Fruit fly (Drosophila melanogaster): ENCODE measurements around the gene Galphaf.
A peak's percentile ranks its signal among the peaks of the same experiment; 100 is the strongest.

Galphaf gene

dm6 chr3L:16708738-16709350 lies 41.1 kb upstream of the Galphaf start (continued):
- TF ChIP-seq exex (tag; optimal IDR thresholded peaks at IDR 0.05): peak; percentile 41
- no peak for TF ChIP-seq CG14050 (GFP tag; IDR thresholded peaks at IDR 0.05)
- no peak for TF ChIP-seq Hey (tag; optimal IDR thresholded peaks at IDR 0.05)
- TF ChIP-seq Med (GFP tag): peak; percentile 75
- no peak for TF ChIP-seq crp (GFP tag; optimal IDR thresholded peaks at IDR 0.05)
- TF ChIP-seq Bgb (GFP tag; IDR thresholded peaks at IDR 0.05; ENCODE audit: partially characterized antibody): no peak
- peak; percentile 20 for TF ChIP-seq lab (GFP tag; optimal IDR thresholded peaks at IDR 0.05)
- no peak for TF ChIP-seq CkIIα-i1 (GFP tag; IDR thresholded peaks at IDR 0.05)
- no peak for TF ChIP-seq Neu2 (GFP tag; optimal IDR thresholded peaks at IDR 0.05; ENCODE audit: borderline replicate concordance)
- TF ChIP-seq dpn (GFP tag; optimal IDR thresholded peaks at IDR 0.05): no peak
- no peak for TF ChIP-seq crc (GFP tag; optimal IDR thresholded peaks at IDR 0.05)
- TF ChIP-seq CG3065 (GFP tag; optimal IDR thresholded peaks at IDR 0.05): no peak
- TF ChIP-seq ATbp (GFP tag; optimal IDR thresholded peaks at IDR 0.05): no peak
- TF ChIP-seq CG6689 (GFP tag; IDR thresholded peaks at IDR 0.05): no peak
- no peak for TF ChIP-seq org-1 (GFP tag; optimal IDR thresholded peaks at IDR 0.05)
- TF ChIP-seq ftz-f1 (GFP tag; optimal IDR thresholded peaks at IDR 0.05): peak; percentile 14
- no peak for TF ChIP-seq CoRest (tag; optimal IDR thresholded peaks at IDR 0.05)
- peak; percentile 82 for TF ChIP-seq pros (GFP tag; optimal IDR thresholded peaks at IDR 0.05)
- no peak for TF ChIP-seq caup (GFP tag; optimal IDR thresholded peaks at IDR 0.05; ENCODE audit: severe bottlenecking)
- TF ChIP-seq CG10543 (GFP tag; optimal IDR thresholded peaks at IDR 0.05): peak; percentile 22
- peak; percentile 82 for TF ChIP-seq sug (tag; optimal IDR thresholded peaks at IDR 0.05)
- TF ChIP-seq trh (GFP tag; optimal IDR thresholded peaks at IDR 0.05): no peak
- no peak for TF ChIP-seq CG12104 (GFP tag; optimal IDR thresholded peaks at IDR 0.05)
- TF ChIP-seq cwo (GFP tag; optimal IDR thresholded peaks at IDR 0.05): peak; percentile 29
- TF ChIP-seq CG15514 (GFP tag; optimal IDR thresholded peaks at IDR 0.05): peak; percentile 10
- TF ChIP-seq Optix (GFP tag; IDR thresholded peaks at IDR 0.05): 0 out of 3 replicates have a peak, but pooled peaks have one; percentile 20
- TF ChIP-seq unc-4 (GFP tag; IDR thresholded peaks at IDR 0.05; ENCODE audit: partially characterized antibody): no peak
- TF ChIP-seq bbx (GFP tag; IDR thresholded peaks at IDR 0.05; ENCODE audit: partially characterized antibody): no peak
- no peak for TF ChIP-seq B-H1 (GFP tag; IDR thresholded peaks at IDR 0.05)
- no peak for TF ChIP-seq BtbVII (GFP tag; optimal IDR thresholded peaks at IDR 0.05)
- TF ChIP-seq pum (GFP tag; optimal IDR thresholded peaks at IDR 0.05): no peak
- no peak for TF ChIP-seq CG12744 (GFP tag; optimal IDR thresholded peaks at IDR 0.05)
- TF ChIP-seq Pdp1 (GFP tag; optimal IDR thresholded peaks at IDR 0.05): peak in 1 of 2 experiments; percentile 4
- TF ChIP-seq CG11504 (tag; optimal IDR thresholded peaks at IDR 0.05): no peak
- no peak for TF ChIP-seq shn (GFP tag; optimal IDR thresholded peaks at IDR 0.05)
- TF ChIP-seq CG15601 (tag; optimal IDR thresholded peaks at IDR 0.05): no peak
- TF ChIP-seq CG17186 (GFP tag; optimal IDR thresholded peaks at IDR 0.05): no peak
- no peak for TF ChIP-seq CG7963 (GFP tag; IDR thresholded peaks at IDR 0.05; ENCODE audit: partially characterized antibody)
- no peak for TF ChIP-seq sima (GFP tag; optimal IDR thresholded peaks at IDR 0.05)
- TF ChIP-seq chinmo (GFP tag; IDR thresholded peaks at IDR 0.05; ENCODE audit: partially characterized antibody): peak; percentile 56; the same call in 2 of the 4 replicates
- TF ChIP-seq CG33213 (GFP tag; optimal IDR thresholded peaks at IDR 0.05): peak; percentile 11
- no peak for TF ChIP-seq Dip3 (GFP tag; optimal IDR thresholded peaks at IDR 0.05)
- TF ChIP-seq CG10979 (tag; optimal IDR thresholded peaks at IDR 0.05): no peak
- TF ChIP-seq pnt (GFP tag; optimal IDR thresholded peaks at IDR 0.05): no peak
- TF ChIP-seq Drgx (GFP tag; IDR thresholded peaks at IDR 0.05): no peak
- TF ChIP-seq kni (GFP tag; optimal IDR thresholded peaks at IDR 0.05): no peak
- TF ChIP-seq CG17612 (GFP tag; IDR thresholded peaks at IDR 0.05): no peak
- no peak for TF ChIP-seq Myb (GFP tag; optimal IDR thresholded peaks at IDR 0.05)
- TF ChIP-seq cg (GFP tag; optimal IDR thresholded peaks at IDR 0.05): peak; percentile 48

Measured in whole organism, embryonic.